Fruit fly (Drosophila melanogaster) whole organism, embryonic: ENCODE measurements around the gene CG11279.

ENCODE experiments used
- Aef1 ChIP-seq: fragments of 200-800 bp; sonication (Bioruptor generic); IDR thresholded peaks from 3 replicates; pipeline ENCODE4 v1.3.6; 2022; ENCODE audit warnings: missing biosample characterization, missing genetic modification characterization
- Antp ChIP-seq: fragments of 200-800 bp; sonication (Bioruptor generic); optimal IDR thresholded peaks from 3 replicates; lab custom pipeline; 2016; ENCODE audit warnings: missing biosample characterization, missing genetic modification characterization
- B-H2 ChIP-seq: fragments of 200-800 bp; sonication (Bioruptor generic); optimal IDR thresholded peaks from 2 replicates; lab custom pipeline; 2018; ENCODE audit warnings: missing biosample characterization, mild to moderate bottlenecking, missing genetic modification characterization
- CG11398 ChIP-seq: fragments of 200-800 bp; sonication (Bioruptor generic); optimal IDR thresholded peaks from 2 replicates; lab custom pipeline; 2016; ENCODE audit warnings: missing biosample characterization, missing genetic modification characterization
- CG11695 ChIP-seq: fragments of 200-800 bp; sonication (Bioruptor generic); IDR thresholded peaks from 3 replicates; pipeline ENCODE4 v1.3.6; 2022; ENCODE audit warnings: missing biosample characterization, missing genetic modification characterization
- CG12104 ChIP-seq: fragments of 200-800 bp; sonication (Bioruptor generic); optimal IDR thresholded peaks from 3 replicates; lab custom pipeline; 2016; ENCODE audit warnings: missing biosample characterization, missing genetic modification characterization
- CG13296 ChIP-seq: fragments of 200-800 bp; sonication (Bioruptor generic); optimal IDR thresholded peaks from 3 replicates; lab custom pipeline; 2018; ENCODE audit warnings: missing biosample characterization, mild to moderate bottlenecking, missing genetic modification characterization
- CG14050 ChIP-seq: fragments of 200-800 bp; sonication (Bioruptor generic); IDR thresholded peaks from 3 replicates; pipeline ENCODE4 v1.3.6; 2022; ENCODE audit warnings: missing biosample characterization, missing genetic modification characterization
- CG14860 ChIP-seq: fragments of 200-800 bp; sonication (Bioruptor generic); IDR thresholded peaks from 3 replicates; pipeline ENCODE4 v1.3.6; 2022; ENCODE audit warnings: missing biosample characterization, missing genetic modification characterization; ENCODE audit not compliant: partially characterized antibody
- CG18262 ChIP-seq: fragments of 200-800 bp; optimal IDR thresholded peaks from 3 replicates; lab custom pipeline; 2019; ENCODE audit warnings: missing biosample characterization, mild to moderate bottlenecking, missing genetic modification characterization, moderate library complexity
- CG2120 ChIP-seq: fragments of 200-800 bp; sonication (Bioruptor generic); optimal IDR thresholded peaks from 3 replicates; lab custom pipeline; 2016; ENCODE audit warnings: missing biosample characterization, missing genetic modification characterization
- CG2129 ChIP-seq: fragments of 200-800 bp; sonication (Bioruptor generic); IDR thresholded peaks from 2 replicates; pipeline ENCODE4 v1.3.6; 2022; ENCODE audit warnings: missing biosample characterization, missing genetic modification characterization; ENCODE audit not compliant: partially characterized antibody
- CG2678 ChIP-seq: fragments of 200-800 bp; sonication (Bioruptor generic); optimal IDR thresholded peaks from 3 replicates; lab custom pipeline; 2019; ENCODE audit warnings: missing biosample characterization, mild to moderate bottlenecking, missing genetic modification characterization, moderate library complexity
- CG2889 ChIP-seq: fragments of 200-800 bp; sonication (Bioruptor generic); IDR thresholded peaks from 3 replicates; pipeline ENCODE4 v1.3.6; 2022; ENCODE audit warnings: missing biosample characterization, missing genetic modification characterization
- CG3065 ChIP-seq: fragments of 200-800 bp; sonication (Bioruptor generic); optimal IDR thresholded peaks from 2 replicates; lab custom pipeline; 2016; ENCODE audit warnings: missing biosample characterization, missing genetic modification characterization
- CG33213 ChIP-seq: fragments of 200-800 bp; sonication (Bioruptor generic); optimal IDR thresholded peaks from 3 replicates; lab custom pipeline; 2016; ENCODE audit warnings: missing biosample characterization, missing genetic modification characterization
- CG4360 ChIP-seq: fragments of 200-800 bp; sonication (Bioruptor generic); IDR thresholded peaks from 2 replicates; pipeline ENCODE4 v1.3.6; 2022; ENCODE audit warnings: missing biosample characterization, missing genetic modification characterization
- CG4617 ChIP-seq: fragments of 200-800 bp; sonication (Bioruptor generic); optimal IDR thresholded peaks from 3 replicates; lab custom pipeline; 2016; ENCODE audit warnings: missing biosample characterization, missing genetic modification characterization, borderline replicate concordance
- CG7556 ChIP-seq: fragments of 200-800 bp; sonication (Bioruptor generic); optimal IDR thresholded peaks from 2 replicates; lab custom pipeline; 2017; ENCODE audit warnings: missing biosample characterization, mild to moderate bottlenecking, missing genetic modification characterization
- CG7839 ChIP-seq: fragments of 200-800 bp; sonication (Bioruptor generic); optimal IDR thresholded peaks from 3 replicates; lab custom pipeline; 2018; ENCODE audit warnings: missing biosample characterization, mild to moderate bottlenecking, missing genetic modification characterization, moderate library complexity
- CG7987 ChIP-seq: fragments of 200-800 bp; sonication (Bioruptor generic); optimal IDR thresholded peaks from 2 replicates; lab custom pipeline; 2018; ENCODE audit warnings: missing biosample characterization, mild to moderate bottlenecking, missing genetic modification characterization, moderate library complexity
- D ChIP-seq, 2 experiments: fragments of 200-800 bp in 1 of 2; fragments of >200 bp in 1 of 2; sonication (Bioruptor generic) in 1 of 2; optimal IDR thresholded peaks; 2 replicates in 1 of 2; 3 replicates in 1 of 2; lab custom pipeline; 2017; ENCODE audit warnings: mild to moderate bottlenecking in 1 of 2, missing biosample characterization in 1 of 2, missing genetic modification characterization in 1 of 2, missing genetic modification reagents in 1 of 2
- Dip3 ChIP-seq: fragments of 200-800 bp; sonication (Bioruptor generic); optimal IDR thresholded peaks from 3 replicates; lab custom pipeline; 2016; ENCODE audit warnings: missing biosample characterization, missing genetic modification characterization
- Ets65A ChIP-seq: fragments of 200-800 bp; sonication (Bioruptor generic); peaks from one replicate; lab custom pipeline; 2016; ENCODE audit warnings: missing biosample characterization, missing genetic modification characterization
- HHEX ChIP-seq: fragments of 200-800 bp; sonication (Bioruptor generic); optimal IDR thresholded peaks from 3 replicates; lab custom pipeline; 2017; ENCODE audit warnings: missing biosample characterization, mild to moderate bottlenecking, missing genetic modification characterization, missing genetic modification reagents
- Hey ChIP-seq: fragments of 200-800 bp; sonication (Bioruptor generic); optimal IDR thresholded peaks from 3 replicates; lab custom pipeline; 2018; ENCODE audit warnings: missing biosample characterization, mild to moderate bottlenecking, missing genetic modification characterization
- Lhr ChIP-seq: fragments of 200-800 bp; sonication (Bioruptor generic); optimal IDR thresholded peaks from 3 replicates; lab custom pipeline; 2017; ENCODE audit warnings: mild to moderate bottlenecking, missing biosample characterization, missing genetic modification reagents, missing genetic modification characterization
- NC2β ChIP-seq: fragments of 200-800 bp; sonication (Bioruptor generic); optimal IDR thresholded peaks from 2 replicates; lab custom pipeline; 2016; ENCODE audit warnings: missing biosample characterization, missing genetic modification characterization
- Rx ChIP-seq: fragments of 200-800 bp; sonication (Bioruptor generic); IDR thresholded peaks from 2 replicates; pipeline ENCODE4 v1.3.6; 2022; ENCODE audit warnings: missing biosample characterization, missing genetic modification characterization
- Scr ChIP-seq: fragments of 200-800 bp; sonication (Bioruptor generic); IDR thresholded peaks from 2 replicates; pipeline ENCODE4 v1.3.6; 2022; ENCODE audit warnings: missing biosample characterization, missing genetic modification characterization; ENCODE audit not compliant: partially characterized antibody
- cas ChIP-seq: fragments of 200-800 bp; sonication (Bioruptor generic); IDR thresholded peaks from 2 replicates; pipeline ENCODE4 v1.3.6; 2022; ENCODE audit warnings: missing biosample characterization, missing genetic modification characterization
- cato ChIP-seq: fragments of 200-800 bp; sonication (Bioruptor generic); optimal IDR thresholded peaks from 2 replicates; lab custom pipeline; 2016; ENCODE audit warnings: missing biosample characterization, missing genetic modification characterization, borderline replicate concordance
- chm ChIP-seq: fragments of 200-800 bp; sonication (Bioruptor generic); IDR thresholded peaks from 2 replicates; pipeline ENCODE4 v1.3.6; 2022; ENCODE audit warnings: missing biosample characterization, missing genetic modification characterization
- en ChIP-seq: fragments of 200-800 bp; sonication (Bioruptor generic); optimal IDR thresholded peaks from 2 replicates; lab custom pipeline; 2016; ENCODE audit warnings: missing biosample characterization, missing genetic modification characterization
- esg ChIP-seq: fragments of 200-800 bp; sonication (Bioruptor generic); conservative IDR thresholded peaks from 2 replicates; pipeline ENCODE4 v1.3.6; 2022; ENCODE audit warnings: missing biosample characterization, missing genetic modification characterization
- exex ChIP-seq: fragments of 200-800 bp; sonication (Bioruptor generic); optimal IDR thresholded peaks from 4 replicates; lab custom pipeline; 2018; ENCODE audit warnings: missing biosample characterization, mild to moderate bottlenecking, missing genetic modification characterization, moderate library complexity
- fru ChIP-seq: fragments of >200 bp; optimal IDR thresholded peaks from 2 replicates; lab custom pipeline; 2017
- gcm2 ChIP-seq: fragments of 200-800 bp; sonication (Bioruptor generic); optimal IDR thresholded peaks from 2 replicates; lab custom pipeline; 2016; ENCODE audit warnings: missing biosample characterization, missing genetic modification characterization
- gro ChIP-seq: fragments of 200-800 bp; sonication (Bioruptor generic); optimal IDR thresholded peaks from 2 replicates; lab custom pipeline; 2016; ENCODE audit warnings: missing biosample characterization, missing genetic modification characterization
- kay ChIP-seq: fragments of 200-800 bp; sonication (Bioruptor generic); optimal IDR thresholded peaks from 2 replicates; lab custom pipeline; 2016; ENCODE audit warnings: missing biosample characterization, missing genetic modification characterization
- lov ChIP-seq, 2 experiments: fragments of 200-800 bp in 1 of 2; fragments of >200 bp in 1 of 2; sonication (Bioruptor generic) in 1 of 2; IDR thresholded peaks in 1 of 2; optimal IDR thresholded peaks in 1 of 2; 2 replicates in 1 of 2; 3 replicates in 1 of 2; pipeline versions ENCODE4 v1.3.6 to Lab custom; 2017 to 2022; ENCODE audit warnings: missing biosample characterization in 1 of 2, missing genetic modification characterization in 1 of 2
- pb ChIP-seq: fragments of 200-800 bp; sonication (Bioruptor generic); optimal IDR thresholded peaks from 3 replicates; lab custom pipeline; 2016; ENCODE audit warnings: missing biosample characterization, missing genetic modification characterization
- run ChIP-seq: fragments of 200-800 bp; sonication (Bioruptor generic); optimal IDR thresholded peaks from 3 replicates; lab custom pipeline; 2018; ENCODE audit warnings: missing biosample characterization, mild to moderate bottlenecking, missing genetic modification characterization
- sima ChIP-seq: fragments of 200-800 bp; sonication (Bioruptor generic); optimal IDR thresholded peaks from 2 replicates; lab custom pipeline; 2016; ENCODE audit warnings: missing biosample characterization, missing genetic modification characterization
- slbo ChIP-seq: fragments of 200-800 bp; sonication (Bioruptor generic); IDR thresholded peaks from 2 replicates; pipeline ENCODE4 v1.3.6; 2022; ENCODE audit warnings: missing biosample characterization, missing genetic modification characterization
- stc ChIP-seq: fragments of 200-800 bp; sonication (Bioruptor generic); IDR thresholded peaks from 2 replicates; pipeline ENCODE4 v1.3.6; 2022; ENCODE audit warnings: missing biosample characterization, missing genetic modification characterization
- tll ChIP-seq, 2 experiments: fragments of 200-800 bp in 1 of 2; fragments of >200 bp in 1 of 2; sonication (Bioruptor generic) in 1 of 2; optimal IDR thresholded peaks; 2 replicates each; lab custom pipeline; 2017 to 2019; ENCODE audit warnings: missing biosample characterization in 2 of 2, missing genetic modification characterization in 2 of 2, mild to moderate bottlenecking in 1 of 2, moderate library complexity in 1 of 2
- tna ChIP-seq: fragments of 200-800 bp; sonication (Bioruptor generic); IDR thresholded peaks from 2 replicates; pipeline ENCODE4 v1.3.6; 2022; ENCODE audit warnings: missing biosample characterization, missing genetic modification characterization; ENCODE audit not compliant: partially characterized antibody

Gene CG11279

dm6 chr3L:13015823-13016465 is 30.8 kb upstream of the CG11279 start, which contains the start of gene CG11267 (continued):
- TF ChIP-seq CG3065 (GFP tag; lab: Kevin White, UChicago): no peak
- no peak for TF ChIP-seq CG2129 (GFP tag; lab: Robert Waterston, UW)
- peak; percentile 86 for TF ChIP-seq CG2120 (GFP tag; lab: Kevin White, UChicago)
- no peak for TF ChIP-seq gcm2 (GFP tag; lab: Kevin White, UChicago)
- peak; percentile 94 for TF ChIP-seq stc (GFP tag; lab: Robert Waterston, UW)
- TF ChIP-seq sima (GFP tag; lab: Kevin White, UChicago): peak; percentile 17
- TF ChIP-seq CG11695: peak; percentile 86
- TF ChIP-seq CG2678 (tag; lab: Kevin White, UChicago): peak; percentile 92
- TF ChIP-seq CG2889 (GFP tag; lab: Robert Waterston, UW): peak; percentile 69; the same call in 2 of the 3 replicates
- 0 out of 2 replicates have a peak, but pooled peaks have one; percentile 8 for TF ChIP-seq CG4360
- TF ChIP-seq Antp (GFP tag; lab: Kevin White, UChicago): peak; percentile 69
- TF ChIP-seq slbo (GFP tag; lab: Robert Waterston, UW): peak; percentile 88
- peak; percentile 71; the same call in 2 of the 3 replicates for TF ChIP-seq CG14050 (GFP tag; lab: Robert Waterston, UW)
- TF ChIP-seq Lhr (GFP tag; lab: Kevin White, UChicago): peak; percentile 15
- no peak for TF ChIP-seq lov (optimal IDR thresholded peaks at IDR 0.05; lab: Kevin White, UChicago)
- peak; percentile 83; the same call in 2 of the 3 replicates for TF ChIP-seq lov (GFP tag; IDR thresholded peaks at IDR 0.05; lab: Robert Waterston, UW)
- peak; percentile 67 for TF ChIP-seq gro (GFP tag; lab: Kevin White, UChicago)
- TF ChIP-seq CG11398 (GFP tag; lab: Kevin White, UChicago): peak; percentile 47
- peak; percentile 67 for TF ChIP-seq exex
- peak; percentile 66 for TF ChIP-seq cato
- no peak for TF ChIP-seq CG14860
- peak; percentile 68 for TF ChIP-seq en
- TF ChIP-seq CG7556 (GFP tag; lab: Kevin White, UChicago): peak; percentile 76
- peak; percentile 30 for TF ChIP-seq NC2β (GFP tag; lab: Kevin White, UChicago)
- TF ChIP-seq CG18262 (tag; lab: Kevin White, UChicago): peak; percentile 79
- TF ChIP-seq Rx (GFP tag; lab: Robert Waterston, UW): peak; percentile 91
- peak; percentile 39 for TF ChIP-seq B-H2
- TF ChIP-seq CG13296 (GFP tag; lab: Kevin White, UChicago): peak; percentile 91
- peak; percentile 31 for TF ChIP-seq CG4617
- TF ChIP-seq D (optimal IDR thresholded peaks at IDR 0.05; lab: Kevin White, UChicago): no peak
- peak; percentile 75 for TF ChIP-seq D (GFP tag; optimal IDR thresholded peaks at IDR 0.05; lab: Kevin White, UChicago)
- peak; percentile 77; the same call in 1 of the 2 replicates for TF ChIP-seq cas (GFP tag; lab: Robert Waterston, UW)
- peak; percentile 93 for TF ChIP-seq esg (GFP tag; lab: Robert Waterston, UW)
- TF ChIP-seq Ets65A (GFP tag; lab: Kevin White, UChicago): peak; percentile 98
- TF ChIP-seq tna: 0 out of 2 replicates have a peak, but pooled peaks have one; percentile 18
- peak; percentile 71 for TF ChIP-seq CG7987
- TF ChIP-seq CG7839 (tag; lab: Kevin White, UChicago): peak; percentile 93
- TF ChIP-seq Scr (GFP tag; lab: Robert Waterston, UW): no peak
- TF ChIP-seq pb (GFP tag; lab: Kevin White, UChicago): peak; percentile 58
- peak; percentile 43 for TF ChIP-seq run (tag; lab: Kevin White, UChicago)
- TF ChIP-seq chm (GFP tag; lab: Robert Waterston, UW): no peak; the same call in 1 of the 2 replicates
- peak; percentile 85 for TF ChIP-seq Dip3
- no peak for TF ChIP-seq kay (GFP tag; lab: Kevin White, UChicago)
- TF ChIP-seq Hey: no peak
- TF ChIP-seq tll (GFP tag; optimal IDR thresholded peaks at IDR 0.05; lab: Kevin White, UChicago): no peak
- no peak for TF ChIP-seq fru
- peak; percentile 75 for TF ChIP-seq CG33213 (GFP tag; lab: Kevin White, UChicago)
- peak; percentile 89 for TF ChIP-seq Aef1
- TF ChIP-seq HHEX (GFP tag; lab: Kevin White, UChicago): peak; percentile 87
- peak; percentile 85 for TF ChIP-seq CG12104 (GFP tag; lab: Kevin White, UChicago)
